Fruit fly (Drosophila melanogaster): ENCODE data around the gene CG3349.

CG3349 gene

dm6 chr3L:15013957-15014692 lies 34.7 kb downstream of the CG3349 start, which contains the start of gene Reck:
Gene Reck, minus strand, starts transcription at chr3L:15014062.
- no peak for TF ChIP-seq noc (tag; optimal IDR thresholded peaks at IDR 0.05)

- TF ChIP-seq noc (tag; optimal IDR thresholded peaks at IDR 0.05) = no peak
These were observed 41.6 kb downstream of the CG3349 start for dm6 chr3L:15021008-15021407.

- no peak for TF ChIP-seq noc (tag; optimal IDR thresholded peaks at IDR 0.05)
These were observed 43.8 kb downstream of the CG3349 start, which contains the start of gene CG32148 for dm6 chr3L:15023192-15023591. Gene CG32148, plus strand, starts transcription at chr3L:15023492.

- TF ChIP-seq noc (tag; optimal IDR thresholded peaks at IDR 0.05) = no peak
These were observed 52.4 kb downstream of the CG3349 start for dm6 chr3L:15031773-15032172.
